Worm (Caenorhabditis elegans) whole organism, mixed stage, embryonic: Measurements from ENCODE around the gene smg-7.

Experiments used
- M03D4.4 ChIP-seq: sonication (generic microtip); optimal IDR thresholded peaks from 2 replicates; lab custom pipeline; 2017; ENCODE audit warnings: mild to moderate bottlenecking, missing genetic modification characterization, missing compliant biosample characterization
- ceh-43 ChIP-seq: fragments of 200-800 bp; sonication (Bioruptor generic); optimal IDR thresholded peaks from 2 replicates; lab custom pipeline; 2018; ENCODE audit warnings: mild to moderate bottlenecking, missing genetic modification characterization, moderate library complexity, missing compliant biosample characterization
- ces-1 ChIP-seq: fragments of 150-350 bp; optimal IDR thresholded peaks from 2 replicates; lab custom pipeline; 2014; ENCODE audit warnings: missing biosample characterization, missing genetic modification reagents, missing genetic modification characterization
- cnd-1 ChIP-seq: fragments of 200-800 bp; sonication (Bioruptor generic); optimal IDR thresholded peaks from 2 replicates; lab custom pipeline; 2018; ENCODE audit warnings: mild to moderate bottlenecking, missing genetic modification characterization, missing compliant biosample characterization
- drap-1 ChIP-seq: fragments of 200-800 bp; sonication (Bioruptor generic); optimal IDR thresholded peaks from 3 replicates; lab custom pipeline; 2018; ENCODE audit warnings: mild to moderate bottlenecking, missing genetic modification characterization, missing compliant biosample characterization
- elt-3 ChIP-seq: fragments of 150-350 bp; optimal IDR thresholded peaks from 2 replicates; lab custom pipeline; 2014; ENCODE audit warnings: missing biosample characterization, missing genetic modification characterization
- flh-1 ChIP-seq: fragments of 200-800 bp; sonication (Bioruptor generic); optimal IDR thresholded peaks from 2 replicates; lab custom pipeline; 2018; ENCODE audit warnings: mild to moderate bottlenecking, missing genetic modification characterization, moderate library complexity, missing compliant biosample characterization
- ham-2 ChIP-seq: fragments of 200-800 bp; sonication (Bioruptor generic); optimal IDR thresholded peaks from 2 replicates; lab custom pipeline; 2018; ENCODE audit warnings: mild to moderate bottlenecking, missing genetic modification characterization, missing compliant biosample characterization
- lin-13 ChIP-seq: fragments of 150-350 bp; optimal IDR thresholded peaks from 2 replicates; lab custom pipeline; 2014; ENCODE audit warnings: missing biosample characterization, missing genetic modification characterization
- lin-32 ChIP-seq: fragments of 200-800 bp; sonication (Bioruptor generic); optimal IDR thresholded peaks from 2 replicates; lab custom pipeline; 2018; ENCODE audit warnings: mild to moderate bottlenecking, missing genetic modification characterization, missing compliant biosample characterization
- lsy-2 ChIP-seq: fragments of 150-350 bp; optimal IDR thresholded peaks from 2 replicates; lab custom pipeline; 2014; ENCODE audit warnings: missing biosample characterization, missing genetic modification characterization
- mab-5 ChIP-seq: fragments of 150-350 bp; optimal IDR thresholded peaks from 2 replicates; lab custom pipeline; 2014; ENCODE audit warnings: missing biosample characterization, missing genetic modification characterization
- mep-1 ChIP-seq: fragments of 150-350 bp; optimal IDR thresholded peaks from 2 replicates; lab custom pipeline; 2017; ENCODE audit warnings: missing biosample characterization, missing genetic modification reagents, missing genetic modification characterization, inconsistent platforms
- mls-2 ChIP-seq: sonication (generic microtip); optimal IDR thresholded peaks from 2 replicates; lab custom pipeline; 2016; ENCODE audit warnings: mild to moderate bottlenecking, missing genetic modification characterization, moderate library complexity, missing compliant biosample characterization
- nhr-12 ChIP-seq: fragments of 150-350 bp; optimal IDR thresholded peaks from 2 replicates; lab custom pipeline; 2014; ENCODE audit warnings: missing biosample characterization, missing genetic modification characterization
- nhr-2 ChIP-seq: fragments of 150-350 bp; optimal IDR thresholded peaks from 2 replicates; lab custom pipeline; 2014; ENCODE audit warnings: missing biosample characterization, missing genetic modification characterization
- nhr-237 ChIP-seq: fragments of 150-350 bp; optimal IDR thresholded peaks from 2 replicates; lab custom pipeline; 2014; ENCODE audit warnings: missing biosample characterization, missing genetic modification characterization
- pha-4 ChIP-seq: fragments of 150-350 bp; optimal IDR thresholded peaks from 2 replicates; lab custom pipeline; 2018; ENCODE audit warnings: missing biosample characterization, missing genetic modification reagents, missing genetic modification characterization
- sem-2 ChIP-seq: fragments of 200-800 bp; sonication (Bioruptor generic); optimal IDR thresholded peaks from 2 replicates; lab custom pipeline; 2018; ENCODE audit warnings: mild to moderate bottlenecking, missing genetic modification characterization, missing compliant biosample characterization
- snpc-4 ChIP-seq: fragments of 150-350 bp; optimal IDR thresholded peaks from 2 replicates; lab custom pipeline; 2014; ENCODE audit warnings: missing biosample characterization, missing genetic modification characterization
- sptf-1 ChIP-seq: sonication (generic microtip); optimal IDR thresholded peaks from 2 replicates; lab custom pipeline; 2017; ENCODE audit warnings: mild to moderate bottlenecking, missing genetic modification characterization, moderate library complexity, missing compliant biosample characterization
- tbx-8 ChIP-seq: fragments of 200-800 bp; sonication (Bioruptor generic); optimal IDR thresholded peaks from 2 replicates; lab custom pipeline; 2018; ENCODE audit warnings: mild to moderate bottlenecking, missing genetic modification characterization, moderate library complexity, missing compliant biosample characterization
- unc-120 ChIP-seq: sonication (generic microtip); optimal IDR thresholded peaks from 2 replicates; lab custom pipeline; 2017; ENCODE audit warnings: missing genetic modification characterization, missing compliant biosample characterization; ENCODE audit not compliant: poor library complexity, severe bottlenecking
- unc-62 ChIP-seq: fragments of 150-350 bp; optimal IDR thresholded peaks from 2 replicates; lab custom pipeline; 2014; ENCODE audit warnings: missing biosample characterization, missing genetic modification reagents, missing genetic modification characterization
- zip-8 ChIP-seq: fragments of 150-350 bp; optimal IDR thresholded peaks from 2 replicates; lab custom pipeline; 2014; ENCODE audit warnings: missing biosample characterization, missing genetic modification characterization
- ztf-11 ChIP-seq: fragments of 150-350 bp; optimal IDR thresholded peaks from 2 replicates; lab custom pipeline; 2014; ENCODE audit warnings: missing biosample characterization, missing genetic modification characterization

Gene smg-7

DNA sequence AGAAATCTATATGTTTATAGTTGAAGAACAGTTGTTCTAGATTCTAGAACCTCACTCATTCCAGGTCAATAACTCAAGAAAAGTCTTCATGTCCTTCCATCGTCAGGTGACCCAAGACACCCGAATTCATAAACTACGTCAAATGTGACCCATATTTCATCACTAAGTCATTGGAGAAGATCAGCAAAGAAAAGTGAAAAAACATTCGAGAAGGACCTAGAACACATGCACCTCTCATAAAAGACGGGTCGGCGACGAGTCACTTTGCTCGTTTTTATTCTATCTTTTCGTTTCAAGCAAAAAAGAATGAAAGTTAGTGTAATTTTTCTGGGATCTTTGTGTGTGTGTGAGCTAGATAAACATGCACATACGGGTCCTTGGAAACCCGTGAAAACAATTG, 9.0 kb upstream of the smg-7 start:
- TF ChIP-seq mab-5 (tag; lab: Kevin White, UChicago): no peak
- TF ChIP-seq ceh-43: no peak
- no peak for TF ChIP-seq lsy-2 (tag; lab: Kevin White, UChicago)
- TF ChIP-seq unc-62 (GFP tag; lab: Kevin White, UChicago): no peak
- no peak for TF ChIP-seq lin-32 (GFP tag; lab: Kevin White, UChicago)
- TF ChIP-seq, all 35 proteins: peak for 0

DNA sequence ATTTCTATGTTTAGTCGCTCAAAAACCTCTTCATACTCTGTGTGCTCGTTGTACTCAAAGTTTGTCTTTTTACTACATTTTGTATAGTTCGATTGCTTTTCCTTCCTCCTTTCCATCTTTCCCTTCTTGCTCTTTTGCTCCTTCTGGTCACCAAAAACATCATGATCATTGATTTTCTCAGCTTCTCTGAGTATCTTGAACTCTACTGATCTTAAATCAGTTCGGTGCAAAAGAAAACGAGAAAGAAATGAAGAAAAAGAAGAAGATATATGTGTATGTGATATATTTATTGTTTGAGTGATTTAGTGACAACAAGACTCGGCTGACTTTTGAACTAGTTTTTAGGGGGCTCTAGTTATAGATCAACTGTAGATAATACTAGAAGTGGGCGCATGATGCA, 7.9 kb upstream of the smg-7 start:
- no peak for TF ChIP-seq snpc-4 (tag; lab: Kevin White, UChicago)
- no peak for TF ChIP-seq ceh-43
- peak; percentile 26 for TF ChIP-seq unc-62 (GFP tag; lab: Kevin White, UChicago)
- TF ChIP-seq nhr-2: no peak
- no peak for TF ChIP-seq lin-13
- TF ChIP-seq sptf-1 (tag; lab: Kevin White, UChicago): no peak

DNA sequence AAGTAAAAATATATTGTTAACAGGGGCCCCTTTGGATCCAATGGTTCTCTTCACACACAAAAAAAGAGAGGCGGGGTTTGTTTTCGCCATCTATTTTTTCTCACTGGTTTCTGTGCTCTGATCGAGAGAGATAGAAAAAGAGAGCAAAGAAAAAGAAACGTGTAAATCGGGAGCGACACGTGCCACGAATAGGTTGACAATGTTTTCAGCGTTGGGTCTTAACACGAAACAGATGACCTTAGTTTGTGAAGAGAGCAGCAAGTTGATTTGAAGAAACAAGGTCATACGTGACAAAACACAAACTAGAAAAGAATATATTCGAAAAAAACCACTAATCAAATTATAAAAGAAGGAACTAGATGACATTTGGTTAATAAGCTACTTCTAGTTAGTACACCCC, 6.2 kb upstream of the smg-7 start, which contains the start of gene lin-45:
TSS of gene lin-45 (minus strand) at position 82 of the 400 bp plus-strand sequence.
- no peak for TF ChIP-seq pha-4 (tag; lab: Kevin White, UChicago)

DNA sequence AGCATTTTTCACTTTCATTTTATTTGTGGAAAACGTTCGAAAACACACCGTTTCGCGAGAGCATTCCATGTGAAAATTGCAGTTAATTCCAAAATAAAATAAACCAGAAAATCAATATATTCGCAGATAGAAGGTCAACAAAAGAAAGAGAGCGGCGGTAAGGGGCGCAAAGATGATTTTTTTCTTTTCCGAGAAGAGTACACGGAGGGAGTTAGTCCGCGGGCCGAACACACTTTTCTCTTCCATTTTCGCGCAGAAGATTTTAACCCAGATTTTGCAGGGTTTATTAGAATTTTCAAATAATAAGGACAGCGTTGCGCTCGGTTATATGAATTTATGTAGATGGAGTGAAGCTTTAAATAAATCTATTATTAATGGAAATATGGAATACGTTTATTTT, 5.4 kb upstream of the smg-7 start:
- TF ChIP-seq mep-1 (tag; lab: Kevin White, UChicago) (peak; percentile 5), drap-1 (GFP tag; lab: Kevin White, UChicago) (no peak), unc-120 (peak; percentile 14)

DNA sequence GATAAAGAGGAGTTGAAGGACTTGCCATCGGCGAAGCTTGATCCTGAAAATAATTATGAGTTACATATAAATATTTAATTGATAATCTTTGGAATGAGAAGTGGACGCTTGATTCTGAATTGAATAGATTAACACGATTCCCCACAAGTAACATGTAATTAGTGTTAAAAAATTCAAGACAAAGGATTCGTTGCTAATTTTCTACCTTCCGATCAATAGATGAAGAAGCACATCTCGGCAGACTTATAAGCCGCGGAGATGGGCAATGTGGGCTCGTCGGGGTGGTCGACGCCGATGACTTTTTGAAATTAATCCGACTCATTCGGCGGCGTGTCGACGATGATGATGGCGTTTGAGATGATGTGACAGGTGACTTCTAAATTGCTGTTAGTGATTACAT, 4.8 kb upstream of the smg-7 start:
- no peak for TF ChIP-seq M03D4.4
- no peak for TF ChIP-seq nhr-12 (tag; lab: Kevin White, UChicago)
- TF ChIP-seq mab-5 (tag; lab: Kevin White, UChicago): no peak
- no peak for TF ChIP-seq pha-4 (tag; lab: Kevin White, UChicago)
- no peak for TF ChIP-seq unc-62 (GFP tag; lab: Kevin White, UChicago)
- TF ChIP-seq tbx-8 (GFP tag; lab: Kevin White, UChicago): no peak
- TF ChIP-seq cnd-1: no peak
- no peak for TF ChIP-seq flh-1
- no peak for TF ChIP-seq ces-1 (GFP tag; lab: Kevin White, UChicago)
- no peak for TF ChIP-seq mls-2 (tag; lab: Kevin White, UChicago)

DNA sequence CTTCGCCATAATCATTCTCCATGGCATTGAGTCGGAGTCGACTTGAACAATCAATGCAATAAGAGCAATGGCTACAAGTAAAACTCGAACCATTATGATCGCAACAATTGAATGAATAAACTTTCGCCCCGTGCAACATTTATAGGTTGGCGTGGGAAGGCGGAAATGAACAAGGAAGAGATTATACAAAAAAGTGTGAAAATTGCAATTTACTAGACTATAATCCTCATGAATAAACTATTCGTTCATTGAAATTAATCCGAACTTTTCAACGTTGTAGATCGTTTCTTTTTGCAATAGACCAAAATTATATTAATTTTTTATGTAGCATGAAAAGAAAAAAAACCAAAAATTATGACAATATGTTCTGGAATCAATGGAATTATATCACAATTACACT, 2.1 kb downstream of the smg-7 start, which contains the start of gene Y73B6A.3:
TSS of gene Y73B6A.3 (minus strand) at position 101 of the 400 bp plus-strand sequence.
- TF ChIP-seq nhr-12 (tag; lab: Kevin White, UChicago) (no peak), mab-5 (tag; lab: Kevin White, UChicago) (no peak), ham-2 (no peak), elt-3 (no peak), lin-32 (GFP tag; lab: Kevin White, UChicago) (no peak), ztf-11 (tag; lab: Kevin White, UChicago) (no peak), nhr-2 (no peak), ces-1 (GFP tag; lab: Kevin White, UChicago) (no peak), lin-13 (no peak), nhr-237 (tag; lab: Kevin White, UChicago) (no peak), zip-8 (no peak), pha-4 (tag; lab: Kevin White, UChicago) (no peak), tbx-8 (GFP tag; lab: Kevin White, UChicago) (no peak), sem-2 (GFP tag; lab: Kevin White, UChicago) (no peak)
